Fruit fly (Drosophila melanogaster) whole organism, embryonic: ENCODE results near the gene CG10338.

Experiments used
- Adf1 ChIP-seq: fragments of 200-800 bp; sonication (Bioruptor generic); IDR thresholded peaks from 2 replicates; pipeline ENCODE4 v1.3.6; 2022; ENCODE audit warnings: missing biosample characterization, missing genetic modification characterization
- Awh ChIP-seq: fragments of 200-800 bp; sonication (Bioruptor generic); IDR thresholded peaks from 2 replicates; pipeline ENCODE4, ENCODE4 v1.3.6; 2022; ENCODE audit warnings: missing biosample characterization, missing genetic modification characterization
- Blimp-1 ChIP-seq: fragments of 200-800 bp; sonication (Bioruptor generic); optimal IDR thresholded peaks from 3 replicates; lab custom pipeline; 2018; ENCODE audit warnings: missing biosample characterization, missing genetic modification characterization, mild to moderate bottlenecking, moderate library complexity, missing genetic modification reagents
- CG10209 ChIP-seq: fragments of 200-800 bp; sonication (Bioruptor generic); optimal IDR thresholded peaks from 3 replicates; lab custom pipeline; 2017; ENCODE audit warnings: missing biosample characterization, mild to moderate bottlenecking, missing genetic modification characterization, missing genetic modification reagents
- CG11695 ChIP-seq: fragments of 200-800 bp; sonication (Bioruptor generic); IDR thresholded peaks from 3 replicates; pipeline ENCODE4 v1.3.6; 2022; ENCODE audit warnings: missing biosample characterization, missing genetic modification characterization
- CG1233 ChIP-seq: fragments of 200-800 bp; sonication (Bioruptor generic); optimal IDR thresholded peaks from 4 replicates; lab custom pipeline; 2018; ENCODE audit warnings: missing biosample characterization, mild to moderate bottlenecking, missing genetic modification characterization
- CG13287 ChIP-seq: fragments of 200-800 bp; sonication (Bioruptor generic); IDR thresholded peaks from 2 replicates; pipeline ENCODE4 v1.3.6; 2022; ENCODE audit warnings: missing biosample characterization, missing genetic modification characterization; ENCODE audit not compliant: partially characterized antibody
- CG13894 ChIP-seq: fragments of 200-800 bp; sonication (Bioruptor generic); optimal IDR thresholded peaks from 3 replicates; lab custom pipeline; 2018; ENCODE audit warnings: missing biosample characterization, mild to moderate bottlenecking, missing genetic modification characterization, moderate library complexity
- CG14014 ChIP-seq: fragments of 200-800 bp; sonication (Bioruptor generic); IDR thresholded peaks from 2 replicates; pipeline ENCODE4 v1.3.6; 2022; ENCODE audit warnings: missing biosample characterization, missing genetic modification characterization
- CG17802 ChIP-seq: fragments of 200-800 bp; sonication (Bioruptor generic); optimal IDR thresholded peaks from 2 replicates; lab custom pipeline; 2018; ENCODE audit warnings: missing biosample characterization, mild to moderate bottlenecking, missing genetic modification characterization, moderate library complexity
- CG32767 ChIP-seq: fragments of 200-800 bp; sonication (Bioruptor generic); IDR thresholded peaks from 2 replicates; pipeline ENCODE4 v1.3.6; 2022; ENCODE audit warnings: missing biosample characterization, missing genetic modification characterization
- CG4360 ChIP-seq: fragments of 200-800 bp; sonication (Bioruptor generic); IDR thresholded peaks from 2 replicates; pipeline ENCODE4 v1.3.6; 2022; ENCODE audit warnings: missing biosample characterization, missing genetic modification characterization
- CG6175 ChIP-seq: fragments of 200-800 bp; sonication (Bioruptor generic); IDR thresholded peaks from 3 replicates; pipeline ENCODE4 v1.3.6; 2022; ENCODE audit warnings: missing biosample characterization, missing genetic modification characterization
- CG7372 ChIP-seq: fragments of 200-800 bp; sonication (Bioruptor generic); IDR thresholded peaks from 2 replicates; pipeline ENCODE4 v1.3.6; 2022; ENCODE audit warnings: missing biosample characterization, missing genetic modification characterization
- CG8478 ChIP-seq: fragments of >200 bp; optimal IDR thresholded peaks from 2 replicates; lab custom pipeline; 2018
- CG9215 ChIP-seq: fragments of 200-800 bp; sonication (Bioruptor generic); IDR thresholded peaks from 2 replicates; pipeline ENCODE4 v1.3.6; 2022; ENCODE audit warnings: missing biosample characterization, missing genetic modification characterization
- Chrac-16 ChIP-seq: fragments of 200-800 bp; sonication (Bioruptor generic); optimal IDR thresholded peaks from 3 replicates; lab custom pipeline; 2016; ENCODE audit warnings: missing biosample characterization, missing genetic modification characterization
- Dfd ChIP-seq, 2 experiments: fragments of >200 bp; optimal IDR thresholded peaks; 2 replicates each; lab custom pipeline; 2017; ENCODE audit warnings: missing biosample characterization in 2 of 2, missing genetic modification characterization in 2 of 2
- Dll ChIP-seq: fragments of 200-800 bp; sonication (Bioruptor generic); IDR thresholded peaks from 4 replicates; pipeline ENCODE4 v1.3.6; 2022; ENCODE audit warnings: missing biosample characterization, missing genetic modification characterization; ENCODE audit not compliant: partially characterized antibody
- H15 ChIP-seq: fragments of 200-800 bp; sonication (Bioruptor generic); IDR thresholded peaks from 3 replicates; pipeline ENCODE4 v1.3.6; 2022; ENCODE audit warnings: missing biosample characterization, missing genetic modification characterization
- Hand ChIP-seq: fragments of 200-800 bp; sonication (Bioruptor generic); optimal IDR thresholded peaks from 2 replicates; lab custom pipeline; 2017; ENCODE audit warnings: mild to moderate bottlenecking, missing biosample characterization, missing genetic modification reagents, missing genetic modification characterization
- Jarid2 ChIP-seq: fragments of 200-800 bp; sonication (Bioruptor generic); optimal IDR thresholded peaks from 3 replicates; lab custom pipeline; 2017; ENCODE audit warnings: mild to moderate bottlenecking, missing biosample characterization, missing genetic modification reagents, missing genetic modification characterization
- Kr ChIP-seq: fragments of 200-800 bp; sonication (Bioruptor generic); optimal IDR thresholded peaks from 2 replicates; lab custom pipeline; 2017; ENCODE audit warnings: missing biosample characterization, mild to moderate bottlenecking, missing genetic modification characterization
- Nf-YB ChIP-seq: fragments of 200-800 bp; sonication (Bioruptor generic); optimal IDR thresholded peaks from 3 replicates; lab custom pipeline; 2019; ENCODE audit warnings: missing biosample characterization, mild to moderate bottlenecking, missing genetic modification characterization, moderate library complexity
- Nf-YC ChIP-seq: fragments of 200-800 bp; optimal IDR thresholded peaks from 3 replicates; lab custom pipeline; 2019; ENCODE audit warnings: missing biosample characterization, mild to moderate bottlenecking, missing genetic modification characterization, moderate library complexity
- Rfx ChIP-seq: fragments of 200-800 bp; sonication (Bioruptor generic); IDR thresholded peaks from 2 replicates; pipeline ENCODE4 v1.3.6; 2022; ENCODE audit warnings: missing biosample characterization, missing genetic modification characterization
- Sox100B ChIP-seq: fragments of 200-800 bp; sonication (Bioruptor generic); optimal IDR thresholded peaks from 3 replicates; lab custom pipeline; 2018; ENCODE audit warnings: missing biosample characterization, mild to moderate bottlenecking, missing genetic modification characterization
- ac ChIP-seq: fragments of 200-800 bp; sonication (Bioruptor generic); optimal IDR thresholded peaks from 3 replicates; lab custom pipeline; 2017; ENCODE audit warnings: missing biosample characterization, mild to moderate bottlenecking, missing genetic modification characterization
- bigmax ChIP-seq: fragments of 200-800 bp; sonication (Bioruptor generic); optimal IDR thresholded peaks from 2 replicates; lab custom pipeline; 2018; ENCODE audit warnings: missing biosample characterization, mild to moderate bottlenecking, missing genetic modification characterization
- cad ChIP-seq: fragments of >200 bp; optimal IDR thresholded peaks from 2 replicates; lab custom pipeline; 2017; ENCODE audit warnings: missing biosample characterization, missing genetic modification characterization
- cato ChIP-seq: fragments of 200-800 bp; sonication (Bioruptor generic); optimal IDR thresholded peaks from 2 replicates; lab custom pipeline; 2016; ENCODE audit warnings: missing biosample characterization, missing genetic modification characterization, borderline replicate concordance
- cg ChIP-seq: fragments of 200-800 bp; sonication (Bioruptor generic); optimal IDR thresholded peaks from 3 replicates; lab custom pipeline; 2019; ENCODE audit warnings: missing biosample characterization, mild to moderate bottlenecking, missing genetic modification characterization, moderate library complexity
- chm ChIP-seq: fragments of 200-800 bp; sonication (Bioruptor generic); IDR thresholded peaks from 2 replicates; pipeline ENCODE4 v1.3.6; 2022; ENCODE audit warnings: missing biosample characterization, missing genetic modification characterization
- ewg ChIP-seq: fragments of 200-800 bp; sonication (Bioruptor generic); optimal IDR thresholded peaks from 3 replicates; lab custom pipeline; 2017; ENCODE audit warnings: mild to moderate bottlenecking, missing biosample characterization, missing genetic modification reagents, missing genetic modification characterization
- gsb ChIP-seq: fragments of 200-800 bp; sonication (Bioruptor generic); IDR thresholded peaks from 2 replicates; pipeline ENCODE4 v1.3.6; 2022; ENCODE audit warnings: missing biosample characterization, missing genetic modification characterization
- kni ChIP-seq: fragments of 200-800 bp; sonication (Bioruptor generic); optimal IDR thresholded peaks from 3 replicates; lab custom pipeline; 2017; ENCODE audit warnings: mild to moderate bottlenecking, missing biosample characterization, missing genetic modification reagents, missing genetic modification characterization
- oc ChIP-seq: fragments of 200-800 bp; sonication (Bioruptor generic); optimal IDR thresholded peaks from 2 replicates; lab custom pipeline; 2018; ENCODE audit warnings: missing biosample characterization, mild to moderate bottlenecking, missing genetic modification characterization, moderate library complexity
- run ChIP-seq: fragments of 200-800 bp; sonication (Bioruptor generic); optimal IDR thresholded peaks from 3 replicates; lab custom pipeline; 2018; ENCODE audit warnings: missing biosample characterization, mild to moderate bottlenecking, missing genetic modification characterization
- sug ChIP-seq: fragments of 200-800 bp; optimal IDR thresholded peaks from 2 replicates; lab custom pipeline; 2019; ENCODE audit warnings: missing biosample characterization, mild to moderate bottlenecking, missing genetic modification characterization, moderate library complexity
- zen2 ChIP-seq: fragments of 200-800 bp; sonication (Bioruptor generic); IDR thresholded peaks from 3 replicates; pipeline ENCODE4 v1.3.6; 2022; ENCODE audit warnings: missing biosample characterization, missing genetic modification characterization; ENCODE audit not compliant: partially characterized antibody
- zfh1 ChIP-seq: fragments of 200-800 bp; sonication (Bioruptor generic); IDR thresholded peaks from 3 replicates; pipeline ENCODE4 v1.3.6; 2022; ENCODE audit warnings: missing biosample characterization, missing genetic modification characterization

CG10338 gene

dm6 chr2L:18735553-18736167 is 40.2 kb downstream of the CG10338 start (continued):
- no peak for TF ChIP-seq sug (tag; lab: Kevin White, UChicago)
- no peak for TF ChIP-seq CG9215
- no peak for TF ChIP-seq cato (GFP tag; lab: Kevin White, UChicago)
- no peak for TF ChIP-seq CG10209 (GFP tag; lab: Kevin White, UChicago)
- TF ChIP-seq CG1233 (GFP tag; lab: Kevin White, UChicago): no peak
- TF ChIP-seq oc (tag; lab: Kevin White, UChicago): no peak
- TF ChIP-seq Rfx (GFP tag; lab: Robert Waterston, UW): 0 out of 2 replicates have a peak, but pooled peaks have one; percentile 18
- peak; percentile 97 for TF ChIP-seq Nf-YC (tag; lab: Kevin White, UChicago)
- TF ChIP-seq Sox100B (GFP tag; lab: Kevin White, UChicago): no peak
- no peak for TF ChIP-seq gsb
- no peak for TF ChIP-seq CG11695 (GFP tag; lab: Robert Waterston, UW)
- TF ChIP-seq CG4360 (GFP tag; lab: Robert Waterston, UW): peak; percentile 92
- TF ChIP-seq Awh (GFP tag; lab: Robert Waterston, UW): 0 out of 2 replicates have a peak, but pooled peaks have one; percentile 22
- TF ChIP-seq chm (GFP tag; lab: Robert Waterston, UW): no peak
- peak; percentile 97 for TF ChIP-seq Nf-YB (GFP tag; lab: Kevin White, UChicago)
- peak; percentile 59 for TF ChIP-seq Kr
- TF ChIP-seq Blimp-1 (GFP tag; lab: Kevin White, UChicago): peak; percentile 14
- TF ChIP-seq CG7372 (GFP tag; lab: Robert Waterston, UW): no peak
- TF ChIP-seq zfh1 (GFP tag; lab: Robert Waterston, UW): no peak
- TF ChIP-seq kni: peak; percentile 42
- peak; percentile 3 for TF ChIP-seq cad (GFP tag; lab: Kevin White, UChicago)
- peak; percentile 56 for TF ChIP-seq Adf1 (GFP tag; lab: Robert Waterston, UW)
- no peak for TF ChIP-seq CG17802 (tag; lab: Kevin White, UChicago)
- TF ChIP-seq ewg (GFP tag; lab: Kevin White, UChicago): no peak
- no peak for TF ChIP-seq CG14014
- TF ChIP-seq Chrac-16 (GFP tag; lab: Kevin White, UChicago): no peak
- no peak for TF ChIP-seq CG32767 (GFP tag; lab: Robert Waterston, UW)
- no peak for TF ChIP-seq ac (GFP tag; lab: Kevin White, UChicago)
- TF ChIP-seq run: no peak
- 0 out of 3 replicates have a peak, but pooled peaks have one; percentile 8 for TF ChIP-seq H15 (GFP tag; lab: Robert Waterston, UW)
- TF ChIP-seq Jarid2: peak; percentile 42
- TF ChIP-seq CG8478 (lab: Kevin White, UChicago): no peak
- 0 out of 4 replicates have a peak, but pooled peaks have one; percentile 23 for TF ChIP-seq Dll (GFP tag; lab: Robert Waterston, UW)
- 0 out of 3 replicates have a peak, but pooled peaks have one; percentile 9 for TF ChIP-seq zen2 (GFP tag; lab: Robert Waterston, UW)
- TF ChIP-seq CG13894 (tag; lab: Kevin White, UChicago): peak; percentile 91
- peak; percentile 80 for TF ChIP-seq cg (GFP tag; lab: Kevin White, UChicago)
- no peak for TF ChIP-seq bigmax
- peak in 1 of 2 experiments; percentile 22 for TF ChIP-seq Dfd (GFP tag; optimal IDR thresholded peaks at IDR 0.05; lab: Kevin White, UChicago)
- peak; percentile 69; the same call in 1 of the 3 replicates for TF ChIP-seq CG6175 (GFP tag; lab: Robert Waterston, UW)
- no peak for TF ChIP-seq Hand (GFP tag; lab: Kevin White, UChicago)
- TF ChIP-seq CG13287: 0 out of 2 replicates have a peak, but pooled peaks have one; percentile 20
